Fruit fly (Drosophila melanogaster) whole organism, embryonic: ENCODE results near the gene CG2104.

ENCODE experiments used
- Adf1 ChIP-seq: fragments of 200-800 bp; sonication (Bioruptor generic); IDR thresholded peaks from 2 replicates; pipeline ENCODE4 v1.3.6; 2022; ENCODE audit warnings: missing biosample characterization, missing genetic modification characterization
- Atf-2 ChIP-seq: fragments of 200-800 bp; sonication (Bioruptor generic); optimal IDR thresholded peaks from 2 replicates; lab custom pipeline; 2016; ENCODE audit warnings: missing biosample characterization, missing genetic modification characterization
- Atf3 ChIP-seq: fragments of 200-800 bp; sonication (Bioruptor generic); optimal IDR thresholded peaks from 3 replicates; lab custom pipeline; 2016; ENCODE audit warnings: missing biosample characterization, missing genetic modification characterization
- Bgb ChIP-seq: fragments of 200-800 bp; sonication (Bioruptor generic); IDR thresholded peaks from 2 replicates; pipeline ENCODE4 v1.3.6; 2022; ENCODE audit warnings: missing biosample characterization, missing genetic modification characterization; ENCODE audit not compliant: partially characterized antibody
- CG10267 ChIP-seq: fragments of 200-800 bp; sonication (Bioruptor generic); optimal IDR thresholded peaks from 2 replicates; lab custom pipeline; 2018; ENCODE audit warnings: missing biosample characterization, mild to moderate bottlenecking, missing genetic modification characterization, moderate library complexity
- CG10274 ChIP-seq: fragments of 200-800 bp; sonication (Bioruptor generic); optimal IDR thresholded peaks from 3 replicates; lab custom pipeline; 2017; ENCODE audit warnings: missing biosample characterization, mild to moderate bottlenecking, missing genetic modification characterization
- CG11560 ChIP-seq: fragments of 200-800 bp; sonication (Bioruptor generic); IDR thresholded peaks from 3 replicates; pipeline ENCODE4 v1.3.6; 2022; ENCODE audit warnings: missing biosample characterization, missing genetic modification characterization
- CG13123 ChIP-seq: fragments of 200-800 bp; sonication (Bioruptor generic); optimal IDR thresholded peaks from 2 replicates; lab custom pipeline; 2016; ENCODE audit warnings: missing biosample characterization, missing genetic modification characterization
- CG13296 ChIP-seq: fragments of 200-800 bp; sonication (Bioruptor generic); optimal IDR thresholded peaks from 3 replicates; lab custom pipeline; 2018; ENCODE audit warnings: missing biosample characterization, mild to moderate bottlenecking, missing genetic modification characterization
- CG15011 ChIP-seq: fragments of 200-800 bp; sonication (Bioruptor generic); optimal IDR thresholded peaks from 3 replicates; lab custom pipeline; 2018; ENCODE audit warnings: missing biosample characterization, mild to moderate bottlenecking, missing genetic modification characterization
- CG1832 ChIP-seq: fragments of 200-800 bp; sonication (Bioruptor generic); optimal IDR thresholded peaks from 2 replicates; lab custom pipeline; 2017; ENCODE audit warnings: missing biosample characterization, mild to moderate bottlenecking, missing genetic modification characterization, inconsistent platforms
- CG18764 ChIP-seq: fragments of 200-800 bp; sonication (Bioruptor generic); optimal IDR thresholded peaks from 3 replicates; lab custom pipeline; 2016; ENCODE audit warnings: missing biosample characterization, missing genetic modification characterization
- CG31224 ChIP-seq: fragments of 200-800 bp; sonication (Bioruptor generic); IDR thresholded peaks from 2 replicates; pipeline ENCODE4 v1.3.6; 2022; ENCODE audit warnings: missing biosample characterization, missing genetic modification characterization
- CG31365 ChIP-seq: fragments of 200-800 bp; sonication (Bioruptor generic); optimal IDR thresholded peaks from 2 replicates; lab custom pipeline; 2018; ENCODE audit warnings: missing biosample characterization, mild to moderate bottlenecking, missing genetic modification characterization
- CG34422 ChIP-seq: fragments of 200-800 bp; sonication (Bioruptor generic); IDR thresholded peaks from 3 replicates; pipeline ENCODE4 v1.3.6; 2022; ENCODE audit warnings: missing biosample characterization, missing genetic modification characterization
- CG4707 ChIP-seq: fragments of 200-800 bp; sonication (Bioruptor generic); optimal IDR thresholded peaks from 2 replicates; lab custom pipeline; 2018; ENCODE audit warnings: missing biosample characterization, mild to moderate bottlenecking, missing genetic modification characterization, moderate library complexity
- CG4854 ChIP-seq: fragments of 200-800 bp; sonication (Bioruptor generic); optimal IDR thresholded peaks from 2 replicates; lab custom pipeline; 2016; ENCODE audit warnings: missing biosample characterization, missing genetic modification characterization, inconsistent platforms
- CG5245 ChIP-seq: fragments of 200-800 bp; sonication (Bioruptor generic); optimal IDR thresholded peaks from 3 replicates; lab custom pipeline; 2016; ENCODE audit warnings: missing biosample characterization, missing genetic modification characterization
- CG7745 ChIP-seq: fragments of 200-800 bp; sonication (Bioruptor generic); optimal IDR thresholded peaks from 2 replicates; lab custom pipeline; 2018; ENCODE audit warnings: missing biosample characterization, mild to moderate bottlenecking, missing genetic modification characterization, moderate library complexity
- CG8944 ChIP-seq: fragments of 200-800 bp; sonication (Bioruptor generic); optimal IDR thresholded peaks from 3 replicates; lab custom pipeline; 2016; ENCODE audit warnings: missing biosample characterization, missing genetic modification characterization
- CG9797 ChIP-seq: fragments of 200-800 bp; sonication (Bioruptor generic); optimal IDR thresholded peaks from 3 replicates; lab custom pipeline; 2018; ENCODE audit warnings: missing biosample characterization, mild to moderate bottlenecking, missing genetic modification characterization
- D19A ChIP-seq: fragments of 200-800 bp; optimal IDR thresholded peaks from 3 replicates; lab custom pipeline; 2019; ENCODE audit warnings: missing biosample characterization, mild to moderate bottlenecking, missing genetic modification characterization, moderate library complexity
- Dbx ChIP-seq: fragments of 200-800 bp; sonication (Bioruptor generic); IDR thresholded peaks from 3 replicates; pipeline ENCODE4 v1.3.6; 2022; ENCODE audit warnings: missing biosample characterization, missing genetic modification characterization
- Dip2 ChIP-seq: fragments of 200-800 bp; sonication (Bioruptor generic); IDR thresholded peaks from 2 replicates; pipeline ENCODE4 v1.3.6; 2022; ENCODE audit warnings: missing biosample characterization, missing genetic modification characterization
- E2f1 ChIP-seq: fragments of 200-800 bp; sonication (Bioruptor generic); IDR thresholded peaks from 2 replicates; pipeline ENCODE4 v1.3.6; 2022; ENCODE audit warnings: missing biosample characterization, missing genetic modification characterization
- ERR ChIP-seq: fragments of 200-800 bp; sonication (Bioruptor generic); optimal IDR thresholded peaks from 2 replicates; lab custom pipeline; 2016; ENCODE audit warnings: missing biosample characterization, missing genetic modification characterization
- Oaz ChIP-seq: fragments of 200-800 bp; sonication (Bioruptor generic); IDR thresholded peaks from 2 replicates; pipeline ENCODE4 v1.3.6; 2022; ENCODE audit warnings: missing biosample characterization, missing genetic modification characterization
- PHDP ChIP-seq: fragments of 200-800 bp; sonication (Bioruptor generic); optimal IDR thresholded peaks from 3 replicates; lab custom pipeline; 2018; ENCODE audit warnings: missing biosample characterization, mild to moderate bottlenecking, missing genetic modification characterization, moderate library complexity
- Side ChIP-seq: fragments of 200-800 bp; sonication (Bioruptor generic); optimal IDR thresholded peaks from 2 replicates; lab custom pipeline; 2016; ENCODE audit warnings: missing biosample characterization, missing genetic modification characterization
- Sry-β ChIP-seq: fragments of 200-800 bp; sonication (Bioruptor generic); optimal IDR thresholded peaks from 2 replicates; lab custom pipeline; 2018; ENCODE audit warnings: missing biosample characterization, mild to moderate bottlenecking, missing genetic modification characterization, moderate library complexity
- Vsx1 ChIP-seq: fragments of 200-800 bp; sonication (Bioruptor generic); optimal IDR thresholded peaks from 2 replicates; lab custom pipeline; 2017; ENCODE audit warnings: missing biosample characterization, mild to moderate bottlenecking, missing genetic modification characterization, missing genetic modification reagents
- aop ChIP-seq: fragments of 200-800 bp; sonication (Bioruptor generic); IDR thresholded peaks from 2 replicates; pipeline ENCODE4 v1.3.6; 2022; ENCODE audit warnings: missing biosample characterization, missing genetic modification characterization
- bigmax ChIP-seq: fragments of 200-800 bp; sonication (Bioruptor generic); optimal IDR thresholded peaks from 2 replicates; lab custom pipeline; 2018; ENCODE audit warnings: missing biosample characterization, mild to moderate bottlenecking, missing genetic modification characterization
- croc ChIP-seq: fragments of 200-800 bp; sonication (Bioruptor generic); conservative IDR thresholded peaks from 3 replicates; pipeline ENCODE4 v1.3.6; 2022; ENCODE audit warnings: missing biosample characterization, missing genetic modification characterization
- dati ChIP-seq: fragments of 200-800 bp; sonication (Bioruptor generic); IDR thresholded peaks from 2 replicates; pipeline ENCODE4 v1.3.6; 2022; ENCODE audit warnings: missing biosample characterization, missing genetic modification characterization
- dysf ChIP-seq: fragments of 200-800 bp; sonication (Bioruptor generic); IDR thresholded peaks from 3 replicates; pipeline ENCODE4 v1.3.6; 2022; ENCODE audit warnings: missing biosample characterization, missing genetic modification characterization
- fd64A ChIP-seq: fragments of 200-800 bp; sonication (Bioruptor generic); optimal IDR thresholded peaks from 3 replicates; lab custom pipeline; 2018; ENCODE audit warnings: missing biosample characterization, mild to moderate bottlenecking, missing genetic modification characterization
- hbn ChIP-seq: fragments of 200-800 bp; sonication (Bioruptor generic); IDR thresholded peaks from 2 replicates; pipeline ENCODE4 v1.3.6; 2022; ENCODE audit warnings: missing biosample characterization, missing genetic modification characterization; ENCODE audit not compliant: partially characterized antibody
- hth ChIP-seq: fragments of >200 bp; optimal IDR thresholded peaks from 2 replicates; lab custom pipeline; 2017; ENCODE audit warnings: inconsistent platforms
- kni ChIP-seq: fragments of 200-800 bp; sonication (Bioruptor generic); optimal IDR thresholded peaks from 3 replicates; lab custom pipeline; 2017; ENCODE audit warnings: mild to moderate bottlenecking, missing biosample characterization, missing genetic modification reagents, missing genetic modification characterization
- nerfin-1 ChIP-seq: fragments of 200-800 bp; sonication (Bioruptor generic); optimal IDR thresholded peaks from 3 replicates; lab custom pipeline; 2019; ENCODE audit warnings: missing biosample characterization, mild to moderate bottlenecking, missing genetic modification characterization, moderate library complexity
- nerfin-2 ChIP-seq: fragments of 200-800 bp; sonication (Bioruptor generic); IDR thresholded peaks from 2 replicates; pipeline ENCODE4 v1.3.6; 2022; ENCODE audit warnings: missing biosample characterization, missing genetic modification characterization; ENCODE audit not compliant: partially characterized antibody
- rib ChIP-seq: fragments of 200-800 bp; sonication (Bioruptor generic); IDR thresholded peaks from 2 replicates; pipeline ENCODE4 v1.3.6; 2022; ENCODE audit warnings: missing biosample characterization, missing genetic modification characterization
- slbo ChIP-seq: fragments of 200-800 bp; sonication (Bioruptor generic); IDR thresholded peaks from 2 replicates; pipeline ENCODE4 v1.3.6; 2022; ENCODE audit warnings: missing biosample characterization, missing genetic modification characterization
- slou ChIP-seq: fragments of 200-800 bp; sonication (Bioruptor generic); optimal IDR thresholded peaks from 3 replicates; lab custom pipeline; 2016; ENCODE audit warnings: missing biosample characterization, missing genetic modification characterization
- sna ChIP-seq: fragments of 200-800 bp; sonication (Bioruptor generic); IDR thresholded peaks from 2 replicates; pipeline ENCODE4 v1.3.6; 2022; ENCODE audit warnings: missing biosample characterization, missing genetic modification characterization; ENCODE audit not compliant: partially characterized antibody
- tin ChIP-seq: fragments of 200-800 bp; sonication (Bioruptor generic); optimal IDR thresholded peaks from 3 replicates; lab custom pipeline; 2016; ENCODE audit warnings: missing biosample characterization, missing genetic modification characterization
- trem ChIP-seq: fragments of 200-800 bp; optimal IDR thresholded peaks from 3 replicates; lab custom pipeline; 2019; ENCODE audit warnings: missing biosample characterization, mild to moderate bottlenecking, missing genetic modification characterization, moderate library complexity
- zfh2 ChIP-seq: fragments of 200-800 bp; sonication (Bioruptor generic); optimal IDR thresholded peaks from 2 replicates; lab custom pipeline; 2016; ENCODE audit warnings: missing biosample characterization, missing genetic modification characterization

Gene CG2104

DNA sequence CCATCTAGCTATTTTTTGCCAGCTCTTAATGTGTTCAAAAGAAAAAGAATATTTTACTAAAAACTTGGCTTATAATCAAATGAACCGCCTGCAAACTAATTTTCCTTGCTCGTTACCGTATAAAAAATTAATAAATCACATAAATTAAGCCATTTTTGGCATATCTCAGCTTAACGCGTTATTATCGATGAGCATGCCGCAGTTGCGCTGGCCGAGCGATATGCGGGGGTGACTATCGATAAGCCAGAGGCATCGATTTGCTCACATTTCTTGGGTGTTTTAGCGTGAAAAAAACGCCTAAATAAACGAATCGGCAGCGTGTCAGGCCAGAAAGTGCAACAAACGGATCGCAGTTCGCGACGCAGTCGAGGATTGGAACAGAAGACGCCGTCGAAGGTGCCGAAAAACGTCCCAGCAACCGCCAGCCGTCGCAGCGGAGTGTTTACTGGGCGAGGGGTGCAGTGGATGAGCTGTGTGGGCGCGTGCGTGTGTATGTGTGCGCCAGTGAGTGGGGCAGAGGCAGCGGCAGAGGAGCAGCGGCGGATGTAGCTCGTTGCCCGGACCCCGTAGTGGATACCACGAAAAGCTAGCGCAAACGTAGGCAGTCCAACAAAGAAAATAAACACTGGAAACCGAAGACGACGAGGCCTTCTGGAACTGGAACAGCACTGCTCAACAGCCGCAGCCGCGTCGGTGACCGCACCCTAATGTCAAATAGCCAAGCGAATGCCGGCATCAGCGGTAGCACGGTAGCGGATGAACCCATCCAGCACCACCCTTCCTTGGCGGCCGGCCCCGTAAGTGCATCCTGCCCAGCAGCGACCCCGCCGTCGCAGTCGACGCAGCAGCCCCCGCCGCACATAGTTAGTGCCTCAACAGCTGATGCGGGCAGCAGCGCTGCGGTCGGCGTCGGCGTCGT lies 49.5 kb upstream of the CG2104 start, which contains the start of the genes Sym and Madm (continued):
- no peak for TF ChIP-seq CG4707 (GFP tag; lab: Kevin White, UChicago)
- no peak for TF ChIP-seq E2f1 (GFP tag; lab: Robert Waterston, UW)
- no peak for TF ChIP-seq CG7745 (tag; lab: Kevin White, UChicago)
- peak; percentile 96 for TF ChIP-seq Adf1 (GFP tag; lab: Robert Waterston, UW)
- TF ChIP-seq CG4854 (GFP tag; lab: Kevin White, UChicago), result peak; percentile 18
- TF ChIP-seq CG1832 (GFP tag; lab: Kevin White, UChicago), result no peak
- peak; percentile 60 for TF ChIP-seq slbo (GFP tag; lab: Robert Waterston, UW)
- TF ChIP-seq CG5245 (GFP tag; lab: Kevin White, UChicago), result no peak
- TF ChIP-seq aop (GFP tag; lab: Robert Waterston, UW), result no peak
- TF ChIP-seq CG13123, result no peak
- TF ChIP-seq CG11560 (tag; lab: Robert Waterston, UW), result no peak
- no peak for TF ChIP-seq dati (GFP tag; lab: Robert Waterston, UW)
- TF ChIP-seq fd64A (GFP tag; lab: Kevin White, UChicago), result no peak
- TF ChIP-seq CG34422, result 0 out of 3 replicates have a peak, but pooled peaks have one; percentile 41
- TF ChIP-seq PHDP (tag; lab: Kevin White, UChicago), result peak; percentile 31
- no peak for TF ChIP-seq D19A
- TF ChIP-seq Dbx, result no peak
- no peak for TF ChIP-seq Oaz
- no peak for TF ChIP-seq Vsx1
- TF ChIP-seq rib (GFP tag; lab: Robert Waterston, UW), result no peak
- no peak for TF ChIP-seq slou (GFP tag; lab: Kevin White, UChicago)
- TF ChIP-seq tin (GFP tag; lab: Kevin White, UChicago), result peak; percentile 40
- TF ChIP-seq ERR, result peak; percentile 17
- no peak for TF ChIP-seq Atf-2
- TF ChIP-seq CG10267 (tag; lab: Kevin White, UChicago), result peak; percentile 55
- TF ChIP-seq hbn, result peak; percentile 69
- peak; percentile 7; the same call in 1 of the 3 replicates for TF ChIP-seq dysf (GFP tag; lab: Robert Waterston, UW)
- no peak for TF ChIP-seq CG31224 (GFP tag; lab: Robert Waterston, UW)
- peak; percentile 3 for TF ChIP-seq nerfin-1 (tag; lab: Kevin White, UChicago)
- TF ChIP-seq hth (lab: Kevin White, UChicago), result no peak
- peak; percentile 63 for TF ChIP-seq CG9797 (GFP tag; lab: Kevin White, UChicago)
- TF ChIP-seq croc (GFP tag; lab: Robert Waterston, UW), result no peak
- TF ChIP-seq CG8944 (GFP tag; lab: Kevin White, UChicago), result peak; percentile 38
- TF ChIP-seq nerfin-2 (GFP tag; lab: Robert Waterston, UW), result peak; percentile 74
- TF ChIP-seq CG18764, result peak; percentile 21
- TF ChIP-seq trem (tag; lab: Kevin White, UChicago), result peak; percentile 79
- no peak for TF ChIP-seq Atf3 (GFP tag; lab: Kevin White, UChicago)
- TF ChIP-seq Bgb (GFP tag; lab: Robert Waterston, UW), result peak; percentile 78
- peak; percentile 87 for TF ChIP-seq sna (GFP tag; lab: Robert Waterston, UW)
- TF ChIP-seq CG15011 (GFP tag; lab: Kevin White, UChicago), result no peak
- TF ChIP-seq Sry-β, result peak; percentile 91
- TF ChIP-seq CG13296 (GFP tag; lab: Kevin White, UChicago), result no peak
- TF ChIP-seq Dip2 (GFP tag; lab: Robert Waterston, UW), result no peak
- TF ChIP-seq bigmax (GFP tag; lab: Kevin White, UChicago), result no peak
- TF ChIP-seq CG31365, result no peak
- peak; percentile 5 for TF ChIP-seq Side (GFP tag; lab: Kevin White, UChicago)
- peak; percentile 50 for TF ChIP-seq zfh2 (GFP tag; lab: Kevin White, UChicago)
- TF ChIP-seq kni (GFP tag; lab: Kevin White, UChicago), result no peak
- TF ChIP-seq CG10274 (GFP tag; lab: Kevin White, UChicago), result peak; percentile 48
